Worm (Caenorhabditis elegans) whole organism, L2 larva: ENCODE data around the gene Y41D4A.6.

ENCODE experiments used
- R02D3.7 ChIP-seq: fragments of 150-350 bp; optimal IDR thresholded peaks from 2 replicates; lab custom pipeline; 2014; ENCODE audit warnings: missing biosample characterization, missing genetic modification characterization
- Y55F3AM.14 ChIP-seq: fragments of 200-800 bp; sonication (Bioruptor generic); optimal IDR thresholded peaks from 2 replicates; lab custom pipeline; 2018; ENCODE audit warnings: mild to moderate bottlenecking, missing genetic modification characterization, missing compliant biosample characterization
- ZK546.5 ChIP-seq: sonication (generic microtip); optimal IDR thresholded peaks from 2 replicates; lab custom pipeline; 2017; ENCODE audit warnings: missing biosample characterization, missing genetic modification characterization
- alr-1 ChIP-seq: fragments of 150-350 bp; optimal IDR thresholded peaks from 2 replicates; lab custom pipeline; 2014; ENCODE audit warnings: missing biosample characterization, missing genetic modification characterization
- blmp-1 ChIP-seq: sonication (generic microtip); optimal IDR thresholded peaks from 2 replicates; lab custom pipeline; 2017; ENCODE audit warnings: missing genetic modification characterization, mild to moderate bottlenecking, missing compliant biosample characterization, antibody characterized with exemption, moderate library complexity; ENCODE audit not compliant: insufficient read depth
- ceh-82 ChIP-seq: fragments of 150-350 bp; optimal IDR thresholded peaks from 2 replicates; lab custom pipeline; 2014; ENCODE audit warnings: missing biosample characterization, missing genetic modification characterization
- crh-2 ChIP-seq: sonication (generic microtip); optimal IDR thresholded peaks from 2 replicates; lab custom pipeline; 2017; ENCODE audit warnings: missing biosample characterization, missing genetic modification characterization
- dmd-4 ChIP-seq: sonication (generic microtip); optimal IDR thresholded peaks from 2 replicates; lab custom pipeline; 2017; ENCODE audit warnings: missing biosample characterization, missing genetic modification characterization
- egl-27 ChIP-seq: sonication (generic microtip); optimal IDR thresholded peaks from 3 replicates; lab custom pipeline; 2017; ENCODE audit warnings: missing biosample characterization, missing genetic modification reagents, missing genetic modification characterization
- elt-3 ChIP-seq: sonication (generic microtip); optimal IDR thresholded peaks from 2 replicates; lab custom pipeline; 2017; ENCODE audit warnings: missing biosample characterization, missing genetic modification characterization
- fos-1 ChIP-seq: fragments of 150-350 bp; optimal IDR thresholded peaks from 2 replicates; lab custom pipeline; 2014; ENCODE audit warnings: missing biosample characterization, missing genetic modification characterization
- lin-11 ChIP-seq: fragments of 150-350 bp; sonication (generic microtip); optimal IDR thresholded peaks from 2 replicates; lab custom pipeline; 2014; ENCODE audit warnings: missing biosample characterization, missing genetic modification characterization, inconsistent platforms, mixed read lengths
- lin-13 ChIP-seq: fragments of 150-350 bp; optimal IDR thresholded peaks from 2 replicates; lab custom pipeline; 2014; ENCODE audit warnings: missing biosample characterization, missing genetic modification reagents, missing genetic modification characterization
- lsy-2 ChIP-seq, 2 experiments: fragments of 150-350 bp in 1 of 2; sonication (generic microtip) in 1 of 2; optimal IDR thresholded peaks; 2 replicates each; lab custom pipeline; 2014 to 2017; ENCODE audit warnings: missing biosample characterization in 2 of 2, missing genetic modification characterization in 2 of 2
- mab-5 ChIP-seq: fragments of 150-350 bp; optimal IDR thresholded peaks from 2 replicates; lab custom pipeline; 2014; ENCODE audit warnings: missing biosample characterization, missing genetic modification characterization
- mbf-1 ChIP-seq: sonication (generic microtip); optimal IDR thresholded peaks from 2 replicates; lab custom pipeline; 2017; ENCODE audit warnings: missing biosample characterization, missing genetic modification characterization
- mdl-1 ChIP-seq, 2 experiments: fragments of 150-350 bp in 1 of 2; sonication (generic microtip) in 1 of 2; optimal IDR thresholded peaks; 2 replicates each; lab custom pipeline; 2017; ENCODE audit warnings: missing biosample characterization in 2 of 2, missing genetic modification characterization in 2 of 2
- nhr-12 ChIP-seq: fragments of 150-350 bp; optimal IDR thresholded peaks from 2 replicates; lab custom pipeline; 2014; ENCODE audit warnings: missing biosample characterization, missing genetic modification characterization
- nhr-129 ChIP-seq: fragments of 150-350 bp; optimal IDR thresholded peaks from 2 replicates; lab custom pipeline; 2014; ENCODE audit warnings: missing biosample characterization, missing genetic modification characterization
- nhr-21 ChIP-seq: fragments of 150-350 bp; optimal IDR thresholded peaks from 2 replicates; lab custom pipeline; 2014; ENCODE audit warnings: missing biosample characterization, missing genetic modification characterization
- nhr-237 ChIP-seq: fragments of 150-350 bp; optimal IDR thresholded peaks from 2 replicates; lab custom pipeline; 2014; ENCODE audit warnings: missing biosample characterization, missing genetic modification characterization
- nhr-25 ChIP-seq: fragments of 150-350 bp; sonication (generic microtip); optimal IDR thresholded peaks from 3 replicates; lab custom pipeline; 2014; ENCODE audit warnings: missing biosample characterization, missing genetic modification characterization
- nhr-77 ChIP-seq: fragments of 150-350 bp; optimal IDR thresholded peaks from 2 replicates; lab custom pipeline; 2014; ENCODE audit warnings: missing biosample characterization, missing genetic modification characterization
- sem-4 ChIP-seq: fragments of 150-350 bp; optimal IDR thresholded peaks from 2 replicates; lab custom pipeline; 2014; ENCODE audit warnings: missing biosample characterization, missing genetic modification reagents, missing genetic modification characterization
- skn-1 ChIP-seq: sonication (generic microtip); optimal IDR thresholded peaks from 2 replicates; lab custom pipeline; 2017; ENCODE audit warnings: missing biosample characterization, missing genetic modification characterization
- sma-3 ChIP-seq: sonication (generic microtip); optimal IDR thresholded peaks from 2 replicates; lab custom pipeline; 2016; ENCODE audit warnings: missing genetic modification reagents, missing genetic modification characterization, missing compliant biosample characterization
- sma-9 ChIP-seq, 2 experiments: fragments of 150-350 bp in 1 of 2; sonication (generic microtip) in 1 of 2; optimal IDR thresholded peaks; 2 replicates each; lab custom pipeline; 2014 to 2016; ENCODE audit warnings: missing genetic modification characterization in 2 of 2, mild to moderate bottlenecking in 1 of 2, missing biosample characterization in 1 of 2, missing compliant biosample characterization in 1 of 2, missing genetic modification reagents in 1 of 2, moderate library complexity in 1 of 2
- snpc-4 ChIP-seq: fragments of 150-350 bp; optimal IDR thresholded peaks from 2 replicates; lab custom pipeline; 2014; ENCODE audit warnings: missing biosample characterization, missing genetic modification characterization
- unc-55 ChIP-seq: fragments of 150-350 bp; sonication (generic microtip); optimal IDR thresholded peaks from 3 replicates; lab custom pipeline; 2014; ENCODE audit warnings: missing biosample characterization, missing genetic modification reagents, missing genetic modification characterization
- unc-62 ChIP-seq: fragments of 150-350 bp; optimal IDR thresholded peaks from 2 replicates; lab custom pipeline; 2014; ENCODE audit warnings: missing biosample characterization, missing genetic modification reagents, missing genetic modification characterization
- zag-1 ChIP-seq: fragments of 150-350 bp; optimal IDR thresholded peaks from 2 replicates; lab custom pipeline; 2014; ENCODE audit warnings: missing biosample characterization, missing genetic modification characterization
- ztf-4 ChIP-seq: fragments of 150-350 bp; optimal IDR thresholded peaks from 2 replicates; lab custom pipeline; 2014; ENCODE audit warnings: missing biosample characterization, missing genetic modification characterization

Gene Y41D4A.6

DNA sequence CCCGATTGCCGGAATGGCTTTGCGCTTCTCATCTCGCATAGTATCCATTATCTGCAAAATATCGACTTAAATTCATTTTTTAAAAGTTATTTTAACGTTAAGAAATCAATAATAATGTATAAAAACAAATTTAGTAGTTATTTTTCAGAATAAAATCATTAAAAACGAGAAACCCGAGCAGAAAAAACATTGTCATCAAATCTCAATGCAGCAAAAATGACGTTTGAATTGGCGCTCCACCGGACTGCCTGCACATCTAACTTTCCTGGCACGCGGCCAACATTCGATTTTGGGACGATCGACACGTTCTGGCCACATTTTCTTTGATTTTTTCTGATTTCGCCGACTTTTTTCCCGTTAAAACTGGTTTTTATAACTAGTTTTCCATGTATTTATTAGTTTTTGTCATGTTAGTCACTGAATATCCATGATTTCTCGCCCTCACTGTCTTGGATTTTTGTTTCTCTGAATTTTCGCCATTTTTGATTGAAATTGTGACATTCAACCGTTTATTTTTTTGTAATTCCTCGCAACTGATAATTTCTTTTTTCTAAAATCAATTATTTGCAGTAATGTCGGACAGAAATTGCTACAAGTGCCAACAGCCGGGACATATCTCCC lies 35.5 kb downstream of the Y41D4A.6 start, which contains the start of the genes pbs-1 and K08D12.3 (continued):
- TF ChIP-seq ZK546.5 (tag; lab: Kevin White, UChicago) (peak; percentile 96), zag-1 (tag; lab: Kevin White, UChicago) (no peak), alr-1 (tag; lab: Kevin White, UChicago) (no peak), ztf-4 (tag; lab: Kevin White, UChicago) (peak; percentile 51), skn-1 (tag; lab: Kevin White, UChicago) (peak; percentile 79), sma-3 (GFP tag; lab: Kevin White, UChicago) (peak; percentile 81), Y55F3AM.14 (GFP tag; lab: Kevin White, UChicago) (peak; percentile 19), nhr-77 (tag; lab: Kevin White, UChicago) (no peak), ceh-82 (tag; lab: Kevin White, UChicago) (peak; percentile 40), mab-5 (tag; lab: Kevin White, UChicago) (peak; percentile 63), sem-4 (tag; lab: Kevin White, UChicago) (peak; percentile 69), crh-2 (tag; lab: Kevin White, UChicago) (peak; percentile 87), mbf-1 (tag; lab: Kevin White, UChicago) (no peak), snpc-4 (tag; lab: Kevin White, UChicago) (peak; percentile 31), elt-3 (tag; lab: Kevin White, UChicago) (no peak), nhr-12 (tag; lab: Kevin White, UChicago) (no peak), unc-62 (GFP tag; lab: Kevin White, UChicago) (no peak), dmd-4 (no peak)

DNA sequence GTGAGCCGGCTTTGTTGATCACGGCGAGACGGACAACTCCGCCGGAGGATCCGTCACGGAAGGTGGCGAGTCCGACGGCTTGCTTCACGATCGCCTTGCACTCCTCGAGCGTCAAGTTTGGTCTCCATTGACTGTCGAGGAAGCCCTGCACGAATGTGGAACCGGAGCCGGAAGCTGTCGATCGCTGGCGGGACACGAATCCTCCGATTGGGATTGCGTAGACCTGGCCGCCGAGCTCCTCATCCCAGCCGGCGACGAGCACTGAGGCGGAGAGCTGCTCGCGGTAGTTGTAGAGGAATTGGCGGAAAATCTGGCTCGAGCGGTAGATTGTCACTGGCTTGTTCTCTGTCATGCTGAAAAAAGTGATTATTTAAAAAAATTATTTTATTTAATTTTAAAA lies 36.3 kb downstream of the Y41D4A.6 start:
- no peak for TF ChIP-seq fos-1 (tag; lab: Kevin White, UChicago)

DNA sequence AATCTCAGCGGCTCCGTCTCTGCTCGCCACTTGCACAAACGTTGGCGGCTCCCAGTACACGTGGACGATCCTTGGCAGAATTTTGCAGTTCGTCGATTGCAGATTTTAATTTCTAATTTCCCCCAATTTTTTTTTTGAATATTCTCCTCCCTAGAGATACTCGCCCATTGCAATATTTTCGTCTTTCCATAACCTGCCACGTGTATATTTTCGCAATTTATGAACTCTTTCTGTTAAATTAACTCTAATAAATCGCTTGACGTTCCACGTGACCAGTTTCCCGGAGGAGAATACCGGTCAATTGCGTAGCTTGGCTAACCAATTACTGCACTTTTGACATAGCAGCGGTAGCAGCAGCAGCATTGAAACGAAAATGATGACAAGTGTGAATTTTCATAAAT lies 36.9 kb downstream of the Y41D4A.6 start:
- TF ChIP-seq ZK546.5 (tag; lab: Kevin White, UChicago), result no peak
- TF ChIP-seq R02D3.7 (tag; lab: Kevin White, UChicago), result no peak
- no peak for TF ChIP-seq unc-55 (GFP tag; lab: Kevin White, UChicago)
- TF ChIP-seq lin-11 (tag; lab: Kevin White, UChicago), result no peak

DNA sequence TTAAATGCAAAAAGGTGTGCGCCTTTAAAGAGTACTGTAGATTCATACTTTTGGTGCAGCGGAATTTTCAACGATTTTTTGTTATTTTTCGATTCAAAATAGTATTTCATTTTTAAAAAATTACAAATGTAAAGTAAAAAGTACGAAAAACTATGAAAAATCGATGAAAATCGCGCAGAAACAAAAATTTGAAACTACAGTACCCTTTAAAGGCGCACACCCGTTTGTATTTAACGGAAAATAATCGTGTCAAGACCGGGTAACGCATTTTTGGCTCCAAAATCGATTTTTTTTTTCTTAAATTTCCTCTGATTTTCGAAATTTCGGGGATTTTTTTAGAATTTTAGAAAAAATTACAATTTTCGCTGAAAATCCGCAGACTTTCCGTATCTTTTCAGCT lies 37.3 kb downstream of the Y41D4A.6 start:
- TF ChIP-seq blmp-1 (no peak), nhr-129 (no peak), lin-13 (GFP tag; lab: Kevin White, UChicago) (no peak), sma-9 (GFP tag; optimal IDR thresholded peaks at IDR 0.05; lab: Kevin White, UChicago) (no peak), sma-9 (tag; optimal IDR thresholded peaks at IDR 0.05; lab: Kevin White, UChicago) (no peak), snpc-4 (tag; lab: Kevin White, UChicago) (no peak), ZK546.5 (tag; lab: Kevin White, UChicago) (no peak), crh-2 (tag; lab: Kevin White, UChicago) (no peak), R02D3.7 (tag; lab: Kevin White, UChicago) (no peak), nhr-77 (tag; lab: Kevin White, UChicago) (no peak), unc-62 (GFP tag; lab: Kevin White, UChicago) (no peak), egl-27 (tag; lab: Kevin White, UChicago) (no peak), lsy-2 (tag; optimal IDR thresholded peaks at IDR 0.05; lab: Kevin White, UChicago) (no peak), nhr-237 (tag; lab: Kevin White, UChicago) (no peak), mdl-1 (tag; optimal IDR thresholded peaks at IDR 0.05; lab: Kevin White, UChicago) (no peak), nhr-21 (tag; lab: Kevin White, UChicago) (no peak)

DNA sequence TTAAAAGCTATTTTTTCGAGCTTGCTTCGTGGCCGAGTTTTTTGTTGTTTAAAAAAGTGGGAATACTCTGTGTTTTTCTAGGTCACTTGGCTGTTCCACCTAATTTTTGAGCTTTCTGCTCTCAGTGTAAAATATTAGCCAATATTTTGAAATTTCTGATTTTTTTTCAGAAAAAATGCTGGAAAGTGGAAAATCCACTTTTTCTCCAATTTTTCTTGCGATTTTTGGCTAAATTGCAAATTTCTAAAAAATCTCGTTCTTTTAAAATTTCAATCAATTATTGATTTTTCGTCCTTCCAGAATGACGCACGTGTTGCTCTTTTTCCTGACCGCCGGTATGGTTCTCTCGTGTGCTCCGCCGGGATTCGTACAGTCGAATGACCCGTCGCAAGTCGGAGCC lies 38.3 kb downstream of the Y41D4A.6 start, which contains the start of gene K08D12.4:
K08D12.4 (plus strand) TSS at position 301 of the 400 bp plus-strand sequence.
- TF ChIP-seq nhr-25 (tag; lab: Kevin White, UChicago), result no peak
